Fruit fly (Drosophila melanogaster) whole organism, embryonic: ENCODE results near the gene iav.

ENCODE experiments used
- Aef1 ChIP-seq: fragments of 200-800 bp; sonication (Bioruptor generic); IDR thresholded peaks from 3 replicates; pipeline ENCODE4 v1.3.6; 2022; ENCODE audit warnings: missing biosample characterization, missing genetic modification characterization
- BEAF-32 ChIP-seq: fragments of 200-800 bp; sonication (Bioruptor generic); optimal IDR thresholded peaks from 3 replicates; lab custom pipeline; 2017; ENCODE audit warnings: missing biosample characterization, missing genetic modification characterization, mild to moderate bottlenecking, moderate library complexity, missing genetic modification reagents
- CG10543 ChIP-seq: fragments of 200-800 bp; sonication (Bioruptor generic); optimal IDR thresholded peaks from 3 replicates; lab custom pipeline; 2017; ENCODE audit warnings: missing biosample characterization, mild to moderate bottlenecking, missing genetic modification characterization, moderate library complexity
- CG11247 ChIP-seq: fragments of 200-800 bp; sonication (Bioruptor generic); IDR thresholded peaks from 2 replicates; pipeline ENCODE4 v1.3.6; 2022; ENCODE audit warnings: missing biosample characterization, missing genetic modification characterization
- CG17568 ChIP-seq: fragments of 200-800 bp; sonication (Bioruptor generic); optimal IDR thresholded peaks from 2 replicates; lab custom pipeline; 2018; ENCODE audit warnings: missing biosample characterization, mild to moderate bottlenecking, missing genetic modification characterization, moderate library complexity
- CG17612 ChIP-seq: fragments of 200-800 bp; sonication (Bioruptor generic); IDR thresholded peaks from 2 replicates; pipeline ENCODE4 v1.3.6; 2022; ENCODE audit warnings: missing biosample characterization, missing genetic modification characterization
- CG1792 ChIP-seq: fragments of 200-800 bp; sonication (Bioruptor generic); optimal IDR thresholded peaks from 2 replicates; lab custom pipeline; 2016; ENCODE audit warnings: missing biosample characterization, missing genetic modification characterization
- CG18619 ChIP-seq: fragments of 200-800 bp; sonication (Bioruptor generic); optimal IDR thresholded peaks from 3 replicates; lab custom pipeline; 2017; ENCODE audit warnings: missing biosample characterization, mild to moderate bottlenecking, missing genetic modification characterization
- CG2712 ChIP-seq: fragments of 200-800 bp; optimal IDR thresholded peaks from 3 replicates; lab custom pipeline; 2019; ENCODE audit warnings: missing biosample characterization, mild to moderate bottlenecking, missing genetic modification characterization, moderate library complexity
- CG2875 ChIP-seq: fragments of 200-800 bp; sonication (Bioruptor generic); optimal IDR thresholded peaks from 2 replicates; lab custom pipeline; 2017; ENCODE audit warnings: missing biosample characterization, mild to moderate bottlenecking, missing genetic modification characterization, missing genetic modification reagents
- CG34376 ChIP-seq: fragments of 200-800 bp; sonication (Bioruptor generic); optimal IDR thresholded peaks from 2 replicates; lab custom pipeline; 2018; ENCODE audit warnings: missing biosample characterization, mild to moderate bottlenecking, missing genetic modification characterization
- CG3838 ChIP-seq: fragments of 200-800 bp; sonication (Bioruptor generic); optimal IDR thresholded peaks from 3 replicates; lab custom pipeline; 2016; ENCODE audit warnings: missing biosample characterization, missing genetic modification characterization
- CG6813 ChIP-seq: fragments of 200-800 bp; sonication (Bioruptor generic); optimal IDR thresholded peaks from 2 replicates; lab custom pipeline; 2017; ENCODE audit warnings: missing biosample characterization, missing genetic modification characterization, mild to moderate bottlenecking, moderate library complexity, missing genetic modification reagents
- CG6854 ChIP-seq: fragments of 200-800 bp; sonication (Bioruptor generic); optimal IDR thresholded peaks from 3 replicates; lab custom pipeline; 2017; ENCODE audit warnings: missing biosample characterization, mild to moderate bottlenecking, missing genetic modification characterization
- CG7271 ChIP-seq: fragments of 200-800 bp; sonication (Bioruptor generic); optimal IDR thresholded peaks from 2 replicates; lab custom pipeline; 2018; ENCODE audit warnings: missing biosample characterization, mild to moderate bottlenecking, missing genetic modification characterization, moderate library complexity
- CG8290 ChIP-seq, 3 experiments: fragments of 200-800 bp; sonication (Bioruptor generic); optimal IDR thresholded peaks; 2 replicates each; lab custom pipeline; 2016 to 2019; ENCODE audit warnings: missing biosample characterization in 3 of 3, missing genetic modification characterization in 3 of 3, mild to moderate bottlenecking in 2 of 3, moderate library complexity in 1 of 3
- CG9437 ChIP-seq: fragments of 200-800 bp; sonication (Bioruptor generic); optimal IDR thresholded peaks from 2 replicates; lab custom pipeline; 2018; ENCODE audit warnings: missing biosample characterization, mild to moderate bottlenecking, missing genetic modification characterization
- D ChIP-seq, 2 experiments: fragments of 200-800 bp in 1 of 2; fragments of >200 bp in 1 of 2; sonication (Bioruptor generic) in 1 of 2; optimal IDR thresholded peaks; 2 replicates in 1 of 2; 3 replicates in 1 of 2; lab custom pipeline; 2017; ENCODE audit warnings: mild to moderate bottlenecking in 1 of 2, missing biosample characterization in 1 of 2, missing genetic modification characterization in 1 of 2, missing genetic modification reagents in 1 of 2
- Eip74EF ChIP-seq, 2 experiments: fragments of 200-800 bp in 1 of 2; fragments of >200 bp in 1 of 2; sonication (Bioruptor generic) in 1 of 2; optimal IDR thresholded peaks; 2 replicates each; lab custom pipeline; 2017 to 2019; ENCODE audit warnings: missing biosample characterization in 2 of 2, missing genetic modification characterization in 2 of 2, mild to moderate bottlenecking in 1 of 2, moderate library complexity in 1 of 2
- NFAT ChIP-seq: fragments of 200-800 bp; sonication (Bioruptor generic); IDR thresholded peaks from 2 replicates; pipeline ENCODE4 v1.3.6; 2022; ENCODE audit warnings: missing biosample characterization, missing genetic modification characterization
- Rx ChIP-seq: fragments of 200-800 bp; sonication (Bioruptor generic); IDR thresholded peaks from 2 replicates; pipeline ENCODE4 v1.3.6; 2022; ENCODE audit warnings: missing biosample characterization, missing genetic modification characterization
- Sin3A ChIP-seq: fragments of >200 bp; optimal IDR thresholded peaks from 2 replicates; lab custom pipeline; 2018
- Sox102F ChIP-seq: fragments of 200-800 bp; sonication (Bioruptor generic); optimal IDR thresholded peaks from 2 replicates; lab custom pipeline; 2018; ENCODE audit warnings: missing biosample characterization, mild to moderate bottlenecking, missing genetic modification characterization, moderate library complexity
- Stat92E ChIP-seq, 3 experiments: fragments of >200 bp in 2 of 3; fragments of 200-800 bp in 1 of 3; sonication (Bioruptor generic) in 1 of 3; optimal IDR thresholded peaks; 2 replicates each; lab custom pipeline; 2017 to 2019; ENCODE audit warnings: missing biosample characterization in 3 of 3, missing genetic modification characterization in 3 of 3, mild to moderate bottlenecking in 1 of 3, moderate library complexity in 1 of 3
- Taf1 ChIP-seq: fragments of 200-800 bp; sonication (Bioruptor generic); IDR thresholded peaks from 2 replicates; pipeline ENCODE4 v1.3.6; 2022; ENCODE audit warnings: missing biosample characterization, missing genetic modification characterization
- Xrp1 ChIP-seq: fragments of 200-800 bp; sonication (Bioruptor generic); IDR thresholded peaks from 2 replicates; pipeline ENCODE4 v1.3.6; 2022; ENCODE audit warnings: missing biosample characterization, missing genetic modification characterization
- YL-1 ChIP-seq: fragments of 200-800 bp; sonication (Bioruptor generic); optimal IDR thresholded peaks from 3 replicates; lab custom pipeline; 2017; ENCODE audit warnings: missing biosample characterization, mild to moderate bottlenecking, missing genetic modification characterization
- bcd ChIP-seq: fragments of 200-800 bp; sonication (Bioruptor generic); optimal IDR thresholded peaks from 2 replicates; lab custom pipeline; 2017; ENCODE audit warnings: missing biosample characterization, mild to moderate bottlenecking, missing genetic modification characterization
- caup ChIP-seq: fragments of 200-800 bp; sonication (Bioruptor generic); optimal IDR thresholded peaks from 3 replicates; lab custom pipeline; 2017; ENCODE audit warnings: missing biosample characterization, mild to moderate bottlenecking, missing genetic modification characterization, moderate library complexity; ENCODE audit not compliant: severe bottlenecking
- corto ChIP-seq: fragments of 200-800 bp; sonication (Bioruptor generic); optimal IDR thresholded peaks from 2 replicates; lab custom pipeline; 2016; ENCODE audit warnings: missing biosample characterization, mild to moderate bottlenecking, missing genetic modification characterization, moderate library complexity
- danr ChIP-seq: fragments of 200-800 bp; sonication (Bioruptor generic); IDR thresholded peaks from 2 replicates; pipeline ENCODE4 v1.3.6; 2022; ENCODE audit warnings: missing biosample characterization, missing genetic modification characterization
- esg ChIP-seq: fragments of 200-800 bp; sonication (Bioruptor generic); conservative IDR thresholded peaks from 2 replicates; pipeline ENCODE4 v1.3.6; 2022; ENCODE audit warnings: missing biosample characterization, missing genetic modification characterization
- eve ChIP-seq, 2 experiments: fragments of >200 bp; optimal IDR thresholded peaks; 2 replicates each; lab custom pipeline; 2017; ENCODE audit warnings: missing biosample characterization in 2 of 2, missing genetic modification characterization in 2 of 2
- ewg ChIP-seq: fragments of 200-800 bp; sonication (Bioruptor generic); optimal IDR thresholded peaks from 3 replicates; lab custom pipeline; 2017; ENCODE audit warnings: mild to moderate bottlenecking, missing biosample characterization, missing genetic modification reagents, missing genetic modification characterization
- hbn ChIP-seq: fragments of 200-800 bp; sonication (Bioruptor generic); IDR thresholded peaks from 2 replicates; pipeline ENCODE4 v1.3.6; 2022; ENCODE audit warnings: missing biosample characterization, missing genetic modification characterization; ENCODE audit not compliant: partially characterized antibody
- klu ChIP-seq: fragments of 200-800 bp; sonication (Bioruptor generic); IDR thresholded peaks from 2 replicates; pipeline ENCODE4 v1.3.6; 2022; ENCODE audit warnings: missing biosample characterization, missing genetic modification characterization
- lab ChIP-seq: fragments of 200-800 bp; sonication (Bioruptor generic); optimal IDR thresholded peaks from 3 replicates; lab custom pipeline; 2017; ENCODE audit warnings: missing biosample characterization, missing genetic modification characterization, mild to moderate bottlenecking, moderate library complexity, missing genetic modification reagents
- onecut ChIP-seq: fragments of 200-800 bp; sonication (Bioruptor generic); IDR thresholded peaks from 2 replicates; pipeline ENCODE4 v1.3.6; 2022; ENCODE audit warnings: missing biosample characterization, missing genetic modification characterization
- p53 ChIP-seq: fragments of 200-800 bp; sonication (Bioruptor generic); optimal IDR thresholded peaks from 2 replicates; lab custom pipeline; 2016; ENCODE audit warnings: missing biosample characterization, missing genetic modification characterization
- pita ChIP-seq: fragments of 200-800 bp; sonication (Bioruptor generic); optimal IDR thresholded peaks from 2 replicates; lab custom pipeline; 2017; ENCODE audit warnings: missing biosample characterization, mild to moderate bottlenecking, missing genetic modification characterization
- psq ChIP-seq: fragments of 200-800 bp; sonication (Bioruptor generic); optimal IDR thresholded peaks from 2 replicates; lab custom pipeline; 2017; ENCODE audit warnings: missing biosample characterization, missing genetic modification characterization
- salm ChIP-seq: fragments of 200-800 bp; sonication (Bioruptor generic); optimal IDR thresholded peaks from 2 replicates; lab custom pipeline; 2018; ENCODE audit warnings: missing biosample characterization, mild to moderate bottlenecking, missing genetic modification characterization
- sna ChIP-seq: fragments of 200-800 bp; sonication (Bioruptor generic); IDR thresholded peaks from 2 replicates; pipeline ENCODE4 v1.3.6; 2022; ENCODE audit warnings: missing biosample characterization, missing genetic modification characterization; ENCODE audit not compliant: partially characterized antibody
- stwl ChIP-seq: fragments of 200-800 bp; sonication (Bioruptor generic); optimal IDR thresholded peaks from 3 replicates; lab custom pipeline; 2018; ENCODE audit warnings: missing biosample characterization, mild to moderate bottlenecking, missing genetic modification characterization, moderate library complexity
- tgo ChIP-seq: fragments of 200-800 bp; sonication (Bioruptor generic); IDR thresholded peaks from 3 replicates; pipeline ENCODE4 v1.3.6; 2022; ENCODE audit warnings: missing biosample characterization, missing genetic modification characterization
- unpg ChIP-seq: fragments of 200-800 bp; sonication (Bioruptor generic); optimal IDR thresholded peaks from 3 replicates; lab custom pipeline; 2018; ENCODE audit warnings: missing biosample characterization, mild to moderate bottlenecking, missing genetic modification characterization, moderate library complexity
- usp ChIP-seq: fragments of >200 bp; optimal IDR thresholded peaks from 2 replicates; lab custom pipeline; 2017; ENCODE audit warnings: missing biosample characterization, missing genetic modification characterization

The iav gene

dm6 chrX:6843841-6844440 is 30.2 kb downstream of the iav start, which contains the start of the genes CG14435 and Tmf (continued):
- TF ChIP-seq CG3838 (GFP tag; lab: Kevin White, UChicago) (peak; percentile 18), CG17612 (peak; percentile 65; the same call in 1 of the 2 replicates), Sox102F (peak; percentile 9), CG7271 (peak; percentile 30), eve (GFP tag; optimal IDR thresholded peaks at IDR 0.05; lab: Kevin White, UChicago) (no peak), onecut (GFP tag; lab: Robert Waterston, UW) (peak; percentile 68), danr (GFP tag; lab: Robert Waterston, UW) (peak; percentile 74), CG11247 (GFP tag; lab: Robert Waterston, UW) (peak; percentile 85), Stat92E (GFP tag; optimal IDR thresholded peaks at IDR 0.05; lab: Kevin White, UChicago) (no peak), bcd (GFP tag; lab: Kevin White, UChicago) (peak; percentile 89), CG17568 (GFP tag; lab: Kevin White, UChicago) (no peak), sna (no peak), Xrp1 (GFP tag; lab: Robert Waterston, UW) (peak; percentile 88), Aef1 (peak; percentile 89), CG2712 (peak; percentile 91), hbn (GFP tag; lab: Robert Waterston, UW) (no peak; the same call in none of the 2 replicates), NFAT (GFP tag; lab: Robert Waterston, UW) (peak; percentile 90), stwl (peak; percentile 26), tgo (GFP tag; lab: Robert Waterston, UW) (peak; percentile 86), Eip74EF (GFP tag; optimal IDR thresholded peaks at IDR 0.05; lab: Kevin White, UChicago) (peak in 1 of 2 experiments; percentile 57), p53 (GFP tag; lab: Kevin White, UChicago) (no peak), Sin3A (peak; percentile 34), pita (GFP tag; lab: Kevin White, UChicago) (peak; percentile 47), corto (no peak), BEAF-32 (GFP tag; lab: Kevin White, UChicago) (peak; percentile 72), CG1792 (GFP tag; lab: Kevin White, UChicago) (peak; percentile 15), D (optimal IDR thresholded peaks at IDR 0.05; lab: Kevin White, UChicago) (no peak), D (GFP tag; optimal IDR thresholded peaks at IDR 0.05; lab: Kevin White, UChicago) (peak; percentile 76), CG6813 (GFP tag; lab: Kevin White, UChicago) (no peak), salm (peak; percentile 56), YL-1 (GFP tag; lab: Kevin White, UChicago) (peak; percentile 60), CG8290 (GFP tag; optimal IDR thresholded peaks at IDR 0.05; lab: Kevin White, UChicago) (peak; percentile 41), CG8290 (tag; optimal IDR thresholded peaks at IDR 0.05; lab: Kevin White, UChicago) (peak in 1 of 2 experiments; percentile 56), CG10543 (GFP tag; lab: Kevin White, UChicago) (peak; percentile 75), Taf1 (GFP tag; lab: Robert Waterston, UW) (peak; percentile 73), CG2875 (peak; percentile 60), CG6854 (GFP tag; lab: Kevin White, UChicago) (peak; percentile 43), unpg (GFP tag; lab: Kevin White, UChicago) (peak; percentile 84), usp (GFP tag; lab: Kevin White, UChicago) (no peak), esg (peak; percentile 85), CG34376 (peak; percentile 60), CG9437 (peak; percentile 69), CG18619 (peak; percentile 83), psq (GFP tag; lab: Kevin White, UChicago) (peak; percentile 44), Rx (GFP tag; lab: Robert Waterston, UW) (peak; percentile 74; the same call in 1 of the 2 replicates), ewg (peak; percentile 67), klu (GFP tag; lab: Robert Waterston, UW) (peak; percentile 87), lab (GFP tag; lab: Kevin White, UChicago) (peak; percentile 82), caup (GFP tag; lab: Kevin White, UChicago) (peak; percentile 80)
